Worm (Caenorhabditis elegans): ENCODE data around the gene srz-37.

srz-37 gene

ce11 chrIV:3524584-3525020 is 42.9 kb upstream of the srz-37 start (continued):
- TF ChIP-seq tbp1 (GFP tag; optimal IDR thresholded peaks at IDR 0.05): peak; percentile 93
- TF ChIP-seq madf-8 (GFP tag; conservative IDR thresholded peaks at IDR 0.05): 0 out of 2 replicates have a peak, but pooled peaks have one; percentile 10
- TF ChIP-seq F10E7.11 (tag; optimal IDR thresholded peaks at IDR 0.05): peak; percentile 33
- no peak for TF ChIP-seq nhr-27 (tag; optimal IDR thresholded peaks at IDR 0.05)
- TF ChIP-seq F39B2.1 (GFP tag; IDR thresholded peaks at IDR 0.05): no peak
- peak; percentile 33 to 53 for TF ChIP-seq rec-8 (tag; optimal IDR thresholded peaks at IDR 0.05)
- TF ChIP-seq cebp-1 (GFP tag; IDR thresholded peaks at IDR 0.05): peak; percentile 18; the same call in 1 of the 2 replicates
- TF ChIP-seq cebp-1 (tag; optimal IDR thresholded peaks at IDR 0.05): peak; percentile 66
- peak; percentile 45 for TF ChIP-seq mxl-1 (tag; optimal IDR thresholded peaks at IDR 0.05)
- 0 out of 2 replicates have a peak, but pooled peaks have one; percentile 46 for TF ChIP-seq madf-3 (GFP tag; IDR thresholded peaks at IDR 0.05)
- TF ChIP-seq snpc-4 (GFP tag; optimal IDR thresholded peaks at IDR 0.05): peak; percentile 23
- peak in 3 of 4 experiments; percentile 5 to 82 (median 72) for TF ChIP-seq snpc-4 (tag; optimal IDR thresholded peaks at IDR 0.05)
- TF ChIP-seq mes-4 (tag; optimal IDR thresholded peaks at IDR 0.05): no peak
- 0 out of 2 replicates have a peak, but pooled peaks have one; percentile 23 for TF ChIP-seq Y56A3A.18 (GFP tag; IDR thresholded peaks at IDR 0.05)
- 0 out of 2 replicates have a peak, but pooled peaks have one; percentile 20 for TF ChIP-seq B0336.3 (GFP tag; IDR thresholded peaks at IDR 0.05)
- no peak for TF ChIP-seq sptf-2 (GFP tag; optimal IDR thresholded peaks at IDR 0.05)
- peak; percentile 59 for TF ChIP-seq madf-6 (GFP tag; IDR thresholded peaks at IDR 0.05)
- peak; percentile 67 for TF ChIP-seq nhr-90 (tag; optimal IDR thresholded peaks at IDR 0.05)
- peak; percentile 76 for TF ChIP-seq zfh-2 (GFP tag; conservative IDR thresholded peaks at IDR 0.05)
- TF ChIP-seq tlf-1 (GFP tag; optimal IDR thresholded peaks at IDR 0.05): no peak
- 0 out of 2 replicates have a peak, but pooled peaks have one; percentile 6 for TF ChIP-seq bed-2 (GFP tag; IDR thresholded peaks at IDR 0.05)
- no peak for TF ChIP-seq T26A5.8 (tag; optimal IDR thresholded peaks at IDR 0.05)
- TF ChIP-seq Y95B8A.8 (GFP tag; IDR thresholded peaks at IDR 0.05): peak; percentile 77; the same call in 1 of the 2 replicates
- peak; percentile 41; the same call in 1 of the 2 replicates for TF ChIP-seq attf-3 (GFP tag; conservative IDR thresholded peaks at IDR 0.05)
- peak; percentile 64; the same call in 1 of the 2 replicates for TF ChIP-seq egl-44 (GFP tag; IDR thresholded peaks at IDR 0.05)
- TF ChIP-seq hrde-1 (tag; optimal IDR thresholded peaks at IDR 0.05; ENCODE audit: borderline replicate concordance): peak; percentile 48
- no peak for TF ChIP-seq bed-1 (GFP tag; IDR thresholded peaks at IDR 0.05)
- TF ChIP-seq D2030.7 (GFP tag; IDR thresholded peaks at IDR 0.05): peak; percentile 51
- no peak for TF ChIP-seq him-1 (tag; optimal IDR thresholded peaks at IDR 0.05)
- peak; percentile 8 for TF ChIP-seq efl-1 (GFP tag; optimal IDR thresholded peaks at IDR 0.05)
- TF ChIP-seq nfyb-1 (GFP tag; IDR thresholded peaks at IDR 0.05): peak; percentile 86
- peak; percentile 71 for TF ChIP-seq hmg-1.2 (GFP tag; IDR thresholded peaks at IDR 0.05)
- peak; percentile 38 for TF ChIP-seq repo-1 (tag; optimal IDR thresholded peaks at IDR 0.05)
- peak; percentile 57 for TF ChIP-seq rcor-1 (GFP tag; IDR thresholded peaks at IDR 0.05)
- peak; percentile 27 for TF ChIP-seq K12H6.12 (tag; optimal IDR thresholded peaks at IDR 0.05)
- TF ChIP-seq let-607 (tag; optimal IDR thresholded peaks at IDR 0.05): no peak
- peak; percentile 45 for TF ChIP-seq ceh-100 (GFP tag; IDR thresholded peaks at IDR 0.05)
- TF ChIP-seq ztf-26 (tag; optimal IDR thresholded peaks at IDR 0.05): peak; percentile 69
- no peak for TF ChIP-seq atf-7 (tag; optimal IDR thresholded peaks at IDR 0.05)
- no peak for TF ChIP-seq C17E4.6 (GFP tag; IDR thresholded peaks at IDR 0.05)
- TF ChIP-seq nfya-2 (GFP tag; IDR thresholded peaks at IDR 0.05): no peak
- peak; percentile 51 for TF ChIP-seq lin-40 (tag; optimal IDR thresholded peaks at IDR 0.05)
- TF ChIP-seq lin-54 (GFP tag; optimal IDR thresholded peaks at IDR 0.05): peak; percentile 58
- TF ChIP-seq hlh-26 (GFP tag; conservative IDR thresholded peaks at IDR 0.05): no peak
- no peak for TF ChIP-seq cebp-2 (GFP tag; IDR thresholded peaks at IDR 0.05)
- peak; percentile 70 for TF ChIP-seq dox-1 (GFP tag; IDR thresholded peaks at IDR 0.05)
- peak; percentile 94 for TF ChIP-seq lin-26 (GFP tag; IDR thresholded peaks at IDR 0.05)
- peak; percentile 43 for TF ChIP-seq hlh-12 (tag; optimal IDR thresholded peaks at IDR 0.05)
